Fruit fly (Drosophila melanogaster) whole organism, embryonic: Measurements from ENCODE around the gene CG9616.

ENCODE experiments used
- Ada2b ChIP-seq: fragments of 200-800 bp; sonication (Bioruptor generic); IDR thresholded peaks from 2 replicates; pipeline ENCODE4 v1.3.6; 2022; ENCODE audit warnings: missing biosample characterization, missing genetic modification characterization
- CG10366 ChIP-seq: fragments of 200-800 bp; sonication (Bioruptor generic); IDR thresholded peaks from 2 replicates; pipeline ENCODE4 v1.3.6; 2022; ENCODE audit warnings: missing biosample characterization, missing genetic modification characterization
- CG11398 ChIP-seq: fragments of 200-800 bp; sonication (Bioruptor generic); optimal IDR thresholded peaks from 2 replicates; lab custom pipeline; 2016; ENCODE audit warnings: missing biosample characterization, missing genetic modification characterization
- CG11504 ChIP-seq: fragments of 200-800 bp; sonication (Bioruptor generic); optimal IDR thresholded peaks from 3 replicates; lab custom pipeline; 2019; ENCODE audit warnings: missing biosample characterization, mild to moderate bottlenecking, missing genetic modification characterization, moderate library complexity
- CG12659 ChIP-seq: fragments of 200-800 bp; sonication (Bioruptor generic); optimal IDR thresholded peaks from 3 replicates; lab custom pipeline; 2017; ENCODE audit warnings: mild to moderate bottlenecking, missing biosample characterization, missing genetic modification reagents, missing genetic modification characterization
- CG14014 ChIP-seq: fragments of 200-800 bp; sonication (Bioruptor generic); IDR thresholded peaks from 2 replicates; pipeline ENCODE4 v1.3.6; 2022; ENCODE audit warnings: missing biosample characterization, missing genetic modification characterization
- CG15514 ChIP-seq: fragments of 200-800 bp; sonication (Bioruptor generic); optimal IDR thresholded peaks from 3 replicates; lab custom pipeline; 2017; ENCODE audit warnings: missing biosample characterization, missing genetic modification characterization, mild to moderate bottlenecking, moderate library complexity, missing genetic modification reagents
- CG15601 ChIP-seq: fragments of 200-800 bp; sonication (Bioruptor generic); optimal IDR thresholded peaks from 3 replicates; lab custom pipeline; 2019; ENCODE audit warnings: missing biosample characterization, mild to moderate bottlenecking, missing genetic modification characterization, moderate library complexity
- CG17359 ChIP-seq: fragments of 200-800 bp; sonication (Bioruptor generic); optimal IDR thresholded peaks from 3 replicates; lab custom pipeline; 2018; ENCODE audit warnings: missing biosample characterization, mild to moderate bottlenecking, missing genetic modification characterization, moderate library complexity
- CG17385 ChIP-seq: fragments of 200-800 bp; sonication (Bioruptor generic); optimal IDR thresholded peaks from 3 replicates; lab custom pipeline; 2018; ENCODE audit warnings: missing biosample characterization, mild to moderate bottlenecking, missing genetic modification characterization
- CG17829 ChIP-seq: fragments of 200-800 bp; optimal IDR thresholded peaks from 2 replicates; lab custom pipeline; 2019; ENCODE audit warnings: missing biosample characterization, mild to moderate bottlenecking, missing genetic modification characterization, moderate library complexity
- CG2120 ChIP-seq: fragments of 200-800 bp; sonication (Bioruptor generic); optimal IDR thresholded peaks from 3 replicates; lab custom pipeline; 2016; ENCODE audit warnings: missing biosample characterization, missing genetic modification characterization
- CG30403 ChIP-seq: fragments of 200-800 bp; sonication (Bioruptor generic); optimal IDR thresholded peaks from 3 replicates; lab custom pipeline; 2016; ENCODE audit warnings: missing biosample characterization, missing genetic modification characterization
- CG3838 ChIP-seq: fragments of 200-800 bp; sonication (Bioruptor generic); optimal IDR thresholded peaks from 3 replicates; lab custom pipeline; 2016; ENCODE audit warnings: missing biosample characterization, missing genetic modification characterization
- CG42726 ChIP-seq: fragments of 200-800 bp; sonication (Bioruptor generic); IDR thresholded peaks from 2 replicates; pipeline ENCODE4 v1.3.6; 2022; ENCODE audit warnings: missing biosample characterization, missing genetic modification characterization; ENCODE audit not compliant: partially characterized antibody
- CG4730 ChIP-seq: fragments of 200-800 bp; sonication (Bioruptor generic); IDR thresholded peaks from 2 replicates; pipeline ENCODE4 v1.3.6; 2022; ENCODE audit warnings: missing biosample characterization, missing genetic modification characterization
- CG5180 ChIP-seq: fragments of 200-800 bp; sonication (Bioruptor generic); optimal IDR thresholded peaks from 3 replicates; lab custom pipeline; 2017; ENCODE audit warnings: missing biosample characterization, missing genetic modification characterization, mild to moderate bottlenecking, moderate library complexity, missing genetic modification reagents
- CG6272 ChIP-seq: fragments of 200-800 bp; sonication (Bioruptor generic); IDR thresholded peaks from 2 replicates; pipeline ENCODE4 v1.3.6; 2022; ENCODE audit warnings: missing biosample characterization, missing genetic modification characterization
- CG7786 ChIP-seq: fragments of 200-800 bp; sonication (Bioruptor generic); optimal IDR thresholded peaks from 2 replicates; lab custom pipeline; 2016; ENCODE audit warnings: missing biosample characterization, missing genetic modification characterization
- CG7839 ChIP-seq: fragments of 200-800 bp; sonication (Bioruptor generic); optimal IDR thresholded peaks from 3 replicates; lab custom pipeline; 2018; ENCODE audit warnings: missing biosample characterization, mild to moderate bottlenecking, missing genetic modification characterization, moderate library complexity
- CHES-1-like ChIP-seq: fragments of 200-800 bp; sonication (Bioruptor generic); optimal IDR thresholded peaks from 2 replicates; lab custom pipeline; 2016; ENCODE audit warnings: missing biosample characterization, missing genetic modification characterization
- CTCF ChIP-seq: fragments of 200-800 bp; sonication (Bioruptor generic); optimal IDR thresholded peaks from 2 replicates; lab custom pipeline; 2017; ENCODE audit warnings: missing biosample characterization, mild to moderate bottlenecking, missing genetic modification characterization, moderate library complexity
- E2f2 ChIP-seq: fragments of 200-800 bp; sonication (Bioruptor generic); IDR thresholded peaks from 2 replicates; pipeline ENCODE4 v1.3.6; 2022; ENCODE audit warnings: missing biosample characterization, missing genetic modification characterization
- Eip74EF ChIP-seq, 2 experiments: fragments of 200-800 bp in 1 of 2; fragments of >200 bp in 1 of 2; sonication (Bioruptor generic) in 1 of 2; optimal IDR thresholded peaks; 2 replicates each; lab custom pipeline; 2017 to 2019; ENCODE audit warnings: missing biosample characterization in 2 of 2, missing genetic modification characterization in 2 of 2, mild to moderate bottlenecking in 1 of 2, moderate library complexity in 1 of 2
- HHEX ChIP-seq: fragments of 200-800 bp; sonication (Bioruptor generic); optimal IDR thresholded peaks from 3 replicates; lab custom pipeline; 2017; ENCODE audit warnings: missing biosample characterization, mild to moderate bottlenecking, missing genetic modification characterization, missing genetic modification reagents
- HLH54F ChIP-seq: fragments of 200-800 bp; sonication (Bioruptor generic); optimal IDR thresholded peaks from 3 replicates; lab custom pipeline; 2016; ENCODE audit warnings: missing biosample characterization, missing genetic modification characterization
- Hey ChIP-seq: fragments of 200-800 bp; sonication (Bioruptor generic); optimal IDR thresholded peaks from 3 replicates; lab custom pipeline; 2018; ENCODE audit warnings: missing biosample characterization, mild to moderate bottlenecking, missing genetic modification characterization
- MBD-R2 ChIP-seq: fragments of 200-800 bp; sonication (Bioruptor generic); IDR thresholded peaks from 2 replicates; pipeline ENCODE4 v1.3.6; 2022; ENCODE audit warnings: missing biosample characterization, missing genetic modification characterization
- MTF-1 ChIP-seq: fragments of 200-800 bp; sonication (Bioruptor generic); optimal IDR thresholded peaks from 2 replicates; lab custom pipeline; 2018; ENCODE audit warnings: missing biosample characterization, mild to moderate bottlenecking, missing genetic modification characterization, borderline replicate concordance
- Neu2 ChIP-seq: fragments of 200-800 bp; sonication (Bioruptor generic); optimal IDR thresholded peaks from 3 replicates; lab custom pipeline; 2016; ENCODE audit warnings: missing biosample characterization, missing genetic modification characterization, borderline replicate concordance
- Rx ChIP-seq: fragments of 200-800 bp; sonication (Bioruptor generic); IDR thresholded peaks from 2 replicates; pipeline ENCODE4 v1.3.6; 2022; ENCODE audit warnings: missing biosample characterization, missing genetic modification characterization
- Sin3A ChIP-seq: fragments of >200 bp; optimal IDR thresholded peaks from 2 replicates; lab custom pipeline; 2018
- Sox100B ChIP-seq: fragments of 200-800 bp; sonication (Bioruptor generic); optimal IDR thresholded peaks from 3 replicates; lab custom pipeline; 2018; ENCODE audit warnings: missing biosample characterization, mild to moderate bottlenecking, missing genetic modification characterization
- Trl ChIP-seq, 3 experiments: fragments of >200 bp in 2 of 3; fragments of 200-800 bp in 1 of 3; sonication (Bioruptor generic) in 1 of 3; optimal IDR thresholded peaks; 2 replicates in 1 of 3; 3 replicates in 2 of 3; lab custom pipeline; 2016 to 2017; ENCODE audit warnings: missing biosample characterization in 1 of 3, missing genetic modification characterization in 1 of 3
- bsh ChIP-seq, 2 experiments: fragments of 200-800 bp; sonication (Bioruptor generic); optimal IDR thresholded peaks; 2 replicates each; lab custom pipeline; 2017 to 2018; ENCODE audit warnings: mild to moderate bottlenecking in 2 of 2, missing biosample characterization in 2 of 2, missing genetic modification characterization in 2 of 2, moderate library complexity in 1 of 2
- corto ChIP-seq: fragments of 200-800 bp; sonication (Bioruptor generic); optimal IDR thresholded peaks from 2 replicates; lab custom pipeline; 2016; ENCODE audit warnings: missing biosample characterization, mild to moderate bottlenecking, missing genetic modification characterization, moderate library complexity
- fd3F ChIP-seq: fragments of 200-800 bp; sonication (Bioruptor generic); optimal IDR thresholded peaks from 2 replicates; lab custom pipeline; 2018; ENCODE audit warnings: missing biosample characterization, mild to moderate bottlenecking, missing genetic modification characterization, moderate library complexity
- gsb ChIP-seq: fragments of 200-800 bp; sonication (Bioruptor generic); IDR thresholded peaks from 2 replicates; pipeline ENCODE4 v1.3.6; 2022; ENCODE audit warnings: missing biosample characterization, missing genetic modification characterization
- hkb ChIP-seq, 2 experiments: fragments of 200-800 bp in 1 of 2; fragments of >200 bp in 1 of 2; sonication (Bioruptor generic) in 1 of 2; IDR thresholded peaks in 1 of 2; optimal IDR thresholded peaks in 1 of 2; 2 replicates each; pipeline versions ENCODE4 v1.3.6 to Lab custom; 2017 to 2022; ENCODE audit warnings: missing biosample characterization in 1 of 2, missing genetic modification characterization in 1 of 2
- lbe ChIP-seq: fragments of 200-800 bp; sonication (Bioruptor generic); optimal IDR thresholded peaks from 2 replicates; lab custom pipeline; 2016; ENCODE audit warnings: missing biosample characterization, mild to moderate bottlenecking, missing genetic modification characterization
- lmd ChIP-seq: fragments of 200-800 bp; sonication (Bioruptor generic); IDR thresholded peaks from 2 replicates; pipeline ENCODE4 v1.3.6; 2022; ENCODE audit warnings: missing biosample characterization, missing genetic modification characterization
- nom ChIP-seq: fragments of 200-800 bp; sonication (Bioruptor generic); optimal IDR thresholded peaks from 2 replicates; lab custom pipeline; 2017; ENCODE audit warnings: missing biosample characterization, missing genetic modification characterization, mild to moderate bottlenecking, moderate library complexity, missing genetic modification reagents
- onecut ChIP-seq: fragments of 200-800 bp; sonication (Bioruptor generic); IDR thresholded peaks from 2 replicates; pipeline ENCODE4 v1.3.6; 2022; ENCODE audit warnings: missing biosample characterization, missing genetic modification characterization
- pum ChIP-seq: fragments of 200-800 bp; sonication (Bioruptor generic); optimal IDR thresholded peaks from 2 replicates; lab custom pipeline; 2016; ENCODE audit warnings: missing biosample characterization, missing genetic modification characterization
- schlank ChIP-seq: fragments of 200-800 bp; sonication (Bioruptor generic); optimal IDR thresholded peaks from 2 replicates; lab custom pipeline; 2018; ENCODE audit warnings: missing biosample characterization, mild to moderate bottlenecking, missing genetic modification characterization
- seq ChIP-seq: fragments of 200-800 bp; sonication (Bioruptor generic); IDR thresholded peaks from 2 replicates; pipeline ENCODE4 v1.3.6; 2022; ENCODE audit warnings: missing biosample characterization, missing genetic modification characterization
- sisA ChIP-seq: fragments of 200-800 bp; sonication (Bioruptor generic); IDR thresholded peaks from 2 replicates; pipeline ENCODE4 v1.3.6; 2022; ENCODE audit warnings: missing biosample characterization, missing genetic modification characterization
- sr ChIP-seq: fragments of 200-800 bp; sonication (Bioruptor generic); IDR thresholded peaks from 3 replicates; pipeline ENCODE4 v1.3.6; 2022; ENCODE audit warnings: missing biosample characterization, missing genetic modification characterization
- zen ChIP-seq: fragments of 200-800 bp; sonication (Bioruptor generic); optimal IDR thresholded peaks from 3 replicates; lab custom pipeline; 2018; ENCODE audit warnings: missing biosample characterization, mild to moderate bottlenecking, missing genetic modification characterization, moderate library complexity
- zfh1 ChIP-seq: fragments of 200-800 bp; sonication (Bioruptor generic); IDR thresholded peaks from 3 replicates; pipeline ENCODE4 v1.3.6; 2022; ENCODE audit warnings: missing biosample characterization, missing genetic modification characterization

The CG9616 gene

dm6 chr3R:14291431-14291830 lies 46.2 kb upstream of the CG9616 start (continued):
- TF ChIP-seq CG15514 (GFP tag; lab: Kevin White, UChicago) (peak; percentile 15), Sin3A (lab: Kevin White, UChicago) (no peak), gsb (GFP tag; lab: Robert Waterston, UW) (no peak), CG17829 (tag; lab: Kevin White, UChicago) (no peak), zfh1 (GFP tag; lab: Robert Waterston, UW) (0 out of 3 replicates have a peak, but pooled peaks have one; percentile 13), CG2120 (no peak), CG7839 (tag; lab: Kevin White, UChicago) (peak; percentile 26), bsh (GFP tag; optimal IDR thresholded peaks at IDR 0.05; lab: Kevin White, UChicago) (peak; percentile 19 to 72), CG5180 (peak; percentile 6), pum (GFP tag; lab: Kevin White, UChicago) (no peak), CG11504 (tag; lab: Kevin White, UChicago) (peak; percentile 54), CG11398 (GFP tag; lab: Kevin White, UChicago) (no peak), corto (peak; percentile 45), E2f2 (GFP tag; lab: Robert Waterston, UW) (no peak), Ada2b (peak; percentile 30; the same call in 1 of the 2 replicates), CG6272 (GFP tag; lab: Robert Waterston, UW) (no peak), CHES-1-like (GFP tag; lab: Kevin White, UChicago) (no peak), sisA (no peak), CG42726 (no peak), CG3838 (GFP tag; lab: Kevin White, UChicago) (no peak), CG17385 (GFP tag; lab: Kevin White, UChicago) (peak; percentile 3), MBD-R2 (GFP tag; lab: Robert Waterston, UW) (no peak), sr (GFP tag; lab: Robert Waterston, UW) (no peak), lbe (GFP tag; lab: Kevin White, UChicago) (peak; percentile 71), CG4730 (GFP tag; lab: Robert Waterston, UW) (no peak), lmd (peak; percentile 22; the same call in 1 of the 2 replicates), Eip74EF (GFP tag; optimal IDR thresholded peaks at IDR 0.05; lab: Kevin White, UChicago) (peak in 1 of 2 experiments; percentile 22), HLH54F (no peak), CG12659 (GFP tag; lab: Kevin White, UChicago) (peak; percentile 6), schlank (tag; lab: Kevin White, UChicago) (no peak), onecut (GFP tag; lab: Robert Waterston, UW) (no peak), CG14014 (GFP tag; lab: Robert Waterston, UW) (no peak), nom (GFP tag; lab: Kevin White, UChicago) (peak; percentile 74), Sox100B (GFP tag; lab: Kevin White, UChicago) (no peak), seq (no peak), Neu2 (no peak), Hey (tag; lab: Kevin White, UChicago) (no peak), fd3F (GFP tag; lab: Kevin White, UChicago) (no peak), hkb (optimal IDR thresholded peaks at IDR 0.05; lab: Kevin White, UChicago) (no peak), hkb (GFP tag; IDR thresholded peaks at IDR 0.05; lab: Robert Waterston, UW) (0 out of 2 replicates have a peak, but pooled peaks have one; percentile 39), CTCF (GFP tag; lab: Kevin White, UChicago) (no peak), CG10366 (GFP tag; lab: Robert Waterston, UW) (no peak), Trl (optimal IDR thresholded peaks at IDR 0.05; lab: Kevin White, UChicago) (no peak), Trl (GFP tag; optimal IDR thresholded peaks at IDR 0.05; lab: Kevin White, UChicago) (no peak), CG30403 (GFP tag; lab: Kevin White, UChicago) (peak; percentile 7), HHEX (no peak), zen (tag; lab: Kevin White, UChicago) (no peak), CG17359 (tag; lab: Kevin White, UChicago) (peak; percentile 27), Rx (GFP tag; lab: Robert Waterston, UW) (peak; percentile 3; the same call in 1 of the 2 replicates), CG15601 (tag; lab: Kevin White, UChicago) (no peak), MTF-1 (GFP tag; lab: Kevin White, UChicago) (no peak), CG7786 (no peak)
